Fruit fly (Drosophila melanogaster) whole organism, embryonic: ENCODE results near the gene CG7079.
A peak's percentile ranks its signal among the peaks of the same experiment; 100 is the strongest.

ENCODE experiments used
- Ada2b ChIP-seq: fragments of 200-800 bp; sonication (Bioruptor generic); IDR thresholded peaks from 2 replicates; pipeline ENCODE4 v1.3.6; 2022; ENCODE audit warnings: missing biosample characterization, missing genetic modification characterization
- CG10543 ChIP-seq: fragments of 200-800 bp; sonication (Bioruptor generic); optimal IDR thresholded peaks from 3 replicates; lab custom pipeline; 2017; ENCODE audit warnings: missing biosample characterization, mild to moderate bottlenecking, missing genetic modification characterization, moderate library complexity
- CG10959 ChIP-seq: fragments of 200-800 bp; sonication (Bioruptor generic); IDR thresholded peaks from 2 replicates; pipeline ENCODE4 v1.3.6; 2022; ENCODE audit warnings: missing biosample characterization, missing genetic modification characterization
- CG14860 ChIP-seq: fragments of 200-800 bp; sonication (Bioruptor generic); IDR thresholded peaks from 3 replicates; pipeline ENCODE4 v1.3.6; 2022; ENCODE audit warnings: missing biosample characterization, missing genetic modification characterization; ENCODE audit not compliant: partially characterized antibody
- CG15479 ChIP-seq: fragments of 200-800 bp; sonication (Bioruptor generic); optimal IDR thresholded peaks from 3 replicates; lab custom pipeline; 2019; ENCODE audit warnings: missing biosample characterization, mild to moderate bottlenecking, missing genetic modification characterization, moderate library complexity
- CG15514 ChIP-seq: fragments of 200-800 bp; sonication (Bioruptor generic); optimal IDR thresholded peaks from 3 replicates; lab custom pipeline; 2017; ENCODE audit warnings: missing biosample characterization, missing genetic modification characterization, mild to moderate bottlenecking, moderate library complexity, missing genetic modification reagents
- CG15696 ChIP-seq: fragments of 200-800 bp; sonication (Bioruptor generic); optimal IDR thresholded peaks from 2 replicates; lab custom pipeline; 2019; ENCODE audit warnings: missing biosample characterization, mild to moderate bottlenecking, missing genetic modification characterization, moderate library complexity
- CG1832 ChIP-seq: fragments of 200-800 bp; sonication (Bioruptor generic); optimal IDR thresholded peaks from 2 replicates; lab custom pipeline; 2017; ENCODE audit warnings: missing biosample characterization, mild to moderate bottlenecking, missing genetic modification characterization, inconsistent platforms
- CG18619 ChIP-seq: fragments of 200-800 bp; sonication (Bioruptor generic); optimal IDR thresholded peaks from 3 replicates; lab custom pipeline; 2017; ENCODE audit warnings: missing biosample characterization, mild to moderate bottlenecking, missing genetic modification characterization
- CG2116 ChIP-seq: fragments of 200-800 bp; sonication (Bioruptor generic); optimal IDR thresholded peaks from 3 replicates; lab custom pipeline; 2018; ENCODE audit warnings: missing biosample characterization, mild to moderate bottlenecking, missing genetic modification characterization
- CG2202 ChIP-seq: fragments of 200-800 bp; sonication (Bioruptor generic); optimal IDR thresholded peaks from 2 replicates; lab custom pipeline; 2018; ENCODE audit warnings: missing biosample characterization, mild to moderate bottlenecking, missing genetic modification characterization
- CG31224 ChIP-seq: fragments of 200-800 bp; sonication (Bioruptor generic); IDR thresholded peaks from 2 replicates; pipeline ENCODE4 v1.3.6; 2022; ENCODE audit warnings: missing biosample characterization, missing genetic modification characterization
- CG32772 ChIP-seq: fragments of 200-800 bp; sonication (Bioruptor generic); IDR thresholded peaks from 2 replicates; pipeline ENCODE4 v1.3.6; 2022; ENCODE audit warnings: missing biosample characterization, missing genetic modification characterization
- CG33557 ChIP-seq: fragments of 200-800 bp; sonication (Bioruptor generic); optimal IDR thresholded peaks from 2 replicates; lab custom pipeline; 2019; ENCODE audit warnings: missing biosample characterization, mild to moderate bottlenecking, missing genetic modification characterization, moderate library complexity
- CG34376 ChIP-seq: fragments of 200-800 bp; sonication (Bioruptor generic); optimal IDR thresholded peaks from 2 replicates; lab custom pipeline; 2018; ENCODE audit warnings: missing biosample characterization, mild to moderate bottlenecking, missing genetic modification characterization
- CG3995 ChIP-seq: fragments of 200-800 bp; sonication (Bioruptor generic); optimal IDR thresholded peaks from 3 replicates; lab custom pipeline; 2016; ENCODE audit warnings: missing biosample characterization, missing genetic modification characterization
- CG4282 ChIP-seq: fragments of 200-800 bp; sonication (Bioruptor generic); optimal IDR thresholded peaks from 2 replicates; lab custom pipeline; 2016; ENCODE audit warnings: missing biosample characterization, missing genetic modification characterization
- CG4424 ChIP-seq: fragments of 200-800 bp; sonication (Bioruptor generic); optimal IDR thresholded peaks from 3 replicates; lab custom pipeline; 2016; ENCODE audit warnings: missing biosample characterization, missing genetic modification characterization
- CG4707 ChIP-seq: fragments of 200-800 bp; sonication (Bioruptor generic); optimal IDR thresholded peaks from 2 replicates; lab custom pipeline; 2018; ENCODE audit warnings: missing biosample characterization, mild to moderate bottlenecking, missing genetic modification characterization, moderate library complexity
- CG8089 ChIP-seq: fragments of 200-800 bp; sonication (Bioruptor generic); optimal IDR thresholded peaks from 3 replicates; lab custom pipeline; 2016; ENCODE audit warnings: missing biosample characterization, missing genetic modification characterization
- D ChIP-seq, 2 experiments: fragments of 200-800 bp in 1 of 2; fragments of >200 bp in 1 of 2; sonication (Bioruptor generic) in 1 of 2; optimal IDR thresholded peaks; 2 replicates in 1 of 2; 3 replicates in 1 of 2; lab custom pipeline; 2017; ENCODE audit warnings: mild to moderate bottlenecking in 1 of 2, missing biosample characterization in 1 of 2, missing genetic modification characterization in 1 of 2, missing genetic modification reagents in 1 of 2
- Dbx ChIP-seq: fragments of 200-800 bp; sonication (Bioruptor generic); IDR thresholded peaks from 3 replicates; pipeline ENCODE4 v1.3.6; 2022; ENCODE audit warnings: missing biosample characterization, missing genetic modification characterization
- Eip74EF ChIP-seq, 2 experiments: fragments of 200-800 bp in 1 of 2; fragments of >200 bp in 1 of 2; sonication (Bioruptor generic) in 1 of 2; optimal IDR thresholded peaks; 2 replicates each; lab custom pipeline; 2017 to 2019; ENCODE audit warnings: missing biosample characterization in 2 of 2, missing genetic modification characterization in 2 of 2, mild to moderate bottlenecking in 1 of 2, moderate library complexity in 1 of 2
- Ets97D ChIP-seq: fragments of 200-800 bp; sonication (Bioruptor generic); optimal IDR thresholded peaks from 3 replicates; lab custom pipeline; 2016; ENCODE audit warnings: missing biosample characterization, missing genetic modification characterization
- Fer1 ChIP-seq: fragments of 200-800 bp; sonication (Bioruptor generic); optimal IDR thresholded peaks from 2 replicates; lab custom pipeline; 2017; ENCODE audit warnings: missing biosample characterization, mild to moderate bottlenecking, missing genetic modification characterization
- H2.0 ChIP-seq: fragments of 200-800 bp; sonication (Bioruptor generic); IDR thresholded peaks from 2 replicates; pipeline ENCODE4 v1.3.6; 2022; ENCODE audit warnings: missing biosample characterization, missing genetic modification characterization
- Hr3 ChIP-seq: fragments of 200-800 bp; sonication (Bioruptor generic); optimal IDR thresholded peaks from 3 replicates; lab custom pipeline; 2016; ENCODE audit warnings: missing biosample characterization, missing genetic modification characterization
- Hr78 ChIP-seq, 2 experiments: fragments of 200-800 bp in 1 of 2; fragments of >200 bp in 1 of 2; sonication (Bioruptor generic) in 1 of 2; optimal IDR thresholded peaks; 2 replicates each; lab custom pipeline; 2017 to 2019; ENCODE audit warnings: missing biosample characterization in 2 of 2, missing genetic modification characterization in 2 of 2, mild to moderate bottlenecking in 1 of 2, moderate library complexity in 1 of 2
- Lhr ChIP-seq: fragments of 200-800 bp; sonication (Bioruptor generic); optimal IDR thresholded peaks from 3 replicates; lab custom pipeline; 2017; ENCODE audit warnings: mild to moderate bottlenecking, missing biosample characterization, missing genetic modification reagents, missing genetic modification characterization
- Mad ChIP-seq: fragments of 200-800 bp; sonication (Bioruptor generic); optimal IDR thresholded peaks from 2 replicates; lab custom pipeline; 2016; ENCODE audit warnings: missing biosample characterization, missing genetic modification characterization
- Oaz ChIP-seq: fragments of 200-800 bp; sonication (Bioruptor generic); IDR thresholded peaks from 2 replicates; pipeline ENCODE4 v1.3.6; 2022; ENCODE audit warnings: missing biosample characterization, missing genetic modification characterization
- Poxn ChIP-seq: fragments of 200-800 bp; sonication (Bioruptor generic); IDR thresholded peaks from 2 replicates; pipeline ENCODE4 v1.3.6; 2022; ENCODE audit warnings: missing biosample characterization, missing genetic modification characterization
- Side ChIP-seq: fragments of 200-800 bp; sonication (Bioruptor generic); optimal IDR thresholded peaks from 2 replicates; lab custom pipeline; 2016; ENCODE audit warnings: missing biosample characterization, missing genetic modification characterization
- bigmax ChIP-seq: fragments of 200-800 bp; sonication (Bioruptor generic); optimal IDR thresholded peaks from 2 replicates; lab custom pipeline; 2018; ENCODE audit warnings: missing biosample characterization, mild to moderate bottlenecking, missing genetic modification characterization
- dmrt11E ChIP-seq: fragments of 200-800 bp; sonication (Bioruptor generic); optimal IDR thresholded peaks from 3 replicates; lab custom pipeline; 2018; ENCODE audit warnings: missing biosample characterization, mild to moderate bottlenecking, missing genetic modification characterization, moderate library complexity
- ems ChIP-seq: fragments of 200-800 bp; sonication (Bioruptor generic); optimal IDR thresholded peaks from 3 replicates; lab custom pipeline; 2016; ENCODE audit warnings: missing biosample characterization, missing genetic modification characterization
- gce ChIP-seq: fragments of 200-800 bp; sonication (Bioruptor generic); IDR thresholded peaks from 3 replicates; pipeline ENCODE4 v1.3.6; 2022; ENCODE audit warnings: missing biosample characterization, missing genetic modification characterization
- gcm ChIP-seq: fragments of 200-800 bp; sonication (Bioruptor generic); optimal IDR thresholded peaks from 2 replicates; lab custom pipeline; 2019; ENCODE audit warnings: missing biosample characterization, mild to moderate bottlenecking, missing genetic modification characterization, moderate library complexity
- lab ChIP-seq: fragments of 200-800 bp; sonication (Bioruptor generic); optimal IDR thresholded peaks from 3 replicates; lab custom pipeline; 2017; ENCODE audit warnings: missing biosample characterization, missing genetic modification characterization, mild to moderate bottlenecking, moderate library complexity, missing genetic modification reagents
- luna ChIP-seq: fragments of 200-800 bp; sonication (Bioruptor generic); optimal IDR thresholded peaks from 2 replicates; lab custom pipeline; 2016; ENCODE audit warnings: missing biosample characterization, missing genetic modification characterization
- mld ChIP-seq: fragments of 200-800 bp; sonication (Bioruptor generic); IDR thresholded peaks from 3 replicates; pipeline ENCODE4 v1.3.6; 2022; ENCODE audit warnings: missing biosample characterization, missing genetic modification characterization; ENCODE audit not compliant: partially characterized antibody
- onecut ChIP-seq: fragments of 200-800 bp; sonication (Bioruptor generic); IDR thresholded peaks from 2 replicates; pipeline ENCODE4 v1.3.6; 2022; ENCODE audit warnings: missing biosample characterization, missing genetic modification characterization
- pan ChIP-seq, 4 experiments: fragments of >200 bp in 3 of 4; fragments of 200-800 bp in 1 of 4; sonication (Bioruptor generic) in 1 of 4; optimal IDR thresholded peaks in 3 of 4; IDR thresholded peaks in 1 of 4; 2 replicates each; pipeline versions ENCODE4 v1.3.6 to Lab custom; 2017 to 2022; ENCODE audit warnings: missing biosample characterization in 2 of 4, missing genetic modification characterization in 2 of 4, mixed read lengths in 1 of 4
- pho ChIP-seq: fragments of 200-800 bp; sonication (Bioruptor generic); optimal IDR thresholded peaks from 2 replicates; lab custom pipeline; 2016; ENCODE audit warnings: missing biosample characterization, missing genetic modification characterization
- pum ChIP-seq: fragments of 200-800 bp; sonication (Bioruptor generic); optimal IDR thresholded peaks from 2 replicates; lab custom pipeline; 2016; ENCODE audit warnings: missing biosample characterization, missing genetic modification characterization
- sens ChIP-seq: fragments of 200-800 bp; sonication (Bioruptor generic); peaks from one replicate; lab custom pipeline; 2016; ENCODE audit warnings: missing biosample characterization, missing genetic modification characterization
- sna ChIP-seq: fragments of 200-800 bp; sonication (Bioruptor generic); IDR thresholded peaks from 2 replicates; pipeline ENCODE4 v1.3.6; 2022; ENCODE audit warnings: missing biosample characterization, missing genetic modification characterization; ENCODE audit not compliant: partially characterized antibody
- usp ChIP-seq: fragments of >200 bp; optimal IDR thresholded peaks from 2 replicates; lab custom pipeline; 2017; ENCODE audit warnings: missing biosample characterization, missing genetic modification characterization
- wek ChIP-seq: fragments of 200-800 bp; sonication (Bioruptor generic); optimal IDR thresholded peaks from 3 replicates; lab custom pipeline; 2018; ENCODE audit warnings: missing biosample characterization, mild to moderate bottlenecking, missing genetic modification characterization, moderate library complexity
- zen2 ChIP-seq: fragments of 200-800 bp; sonication (Bioruptor generic); IDR thresholded peaks from 3 replicates; pipeline ENCODE4 v1.3.6; 2022; ENCODE audit warnings: missing biosample characterization, missing genetic modification characterization; ENCODE audit not compliant: partially characterized antibody

CG7079 gene

DNA sequence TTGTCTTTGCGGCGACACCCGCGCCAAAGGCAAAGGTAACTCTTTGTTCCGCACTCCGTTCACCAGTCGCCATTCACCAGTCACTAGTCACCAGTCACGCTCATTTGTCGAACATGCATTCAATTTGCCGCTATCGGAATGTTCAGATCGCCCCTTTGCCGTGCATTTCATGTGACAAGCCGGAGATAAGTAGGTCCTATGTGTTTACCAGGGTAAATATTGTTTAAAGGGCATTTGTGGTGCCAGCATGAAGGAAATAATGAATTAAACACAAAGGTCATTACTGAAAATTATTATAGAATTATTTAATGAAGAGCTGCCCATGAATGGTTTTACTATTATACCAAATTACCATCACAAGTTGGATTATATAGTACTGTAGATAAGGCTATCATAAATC lies 47.5 kb downstream of the CG7079 start (continued):
- TF ChIP-seq CG15696 (tag; lab: Kevin White, UChicago) (peak; percentile 55), CG15479 (GFP tag; lab: Kevin White, UChicago) (no peak), pan (optimal IDR thresholded peaks at IDR 0.05; lab: Kevin White, UChicago) (no peak), pan (GFP tag; optimal IDR thresholded peaks at IDR 0.05 in 1 of 2, IDR thresholded peaks at IDR 0.05 in 1 of 2) (peak in 1 of 2 experiments; percentile 25), CG31224 (GFP tag; lab: Robert Waterston, UW) (no peak), Eip74EF (GFP tag; optimal IDR thresholded peaks at IDR 0.05; lab: Kevin White, UChicago) (no peak), CG10959 (GFP tag; lab: Robert Waterston, UW) (no peak), Lhr (GFP tag; lab: Kevin White, UChicago) (no peak), pum (GFP tag; lab: Kevin White, UChicago) (no peak), pho (GFP tag; lab: Kevin White, UChicago) (no peak), CG8089 (GFP tag; lab: Kevin White, UChicago) (no peak), CG4282 (GFP tag; lab: Kevin White, UChicago) (no peak), usp (GFP tag; lab: Kevin White, UChicago) (no peak), gcm (GFP tag; lab: Kevin White, UChicago) (peak; percentile 3), Hr3 (GFP tag; lab: Kevin White, UChicago) (no peak), Hr78 (GFP tag; optimal IDR thresholded peaks at IDR 0.05; lab: Kevin White, UChicago) (peak in 1 of 2 experiments; percentile 78), CG3995 (GFP tag; lab: Kevin White, UChicago) (peak; percentile 48), gce (no peak), Poxn (GFP tag; lab: Robert Waterston, UW) (no peak), lab (GFP tag; lab: Kevin White, UChicago) (peak; percentile 15), Side (GFP tag; lab: Kevin White, UChicago) (no peak), wek (GFP tag; lab: Kevin White, UChicago) (no peak), Ada2b (GFP tag; lab: Robert Waterston, UW) (no peak), ems (GFP tag; lab: Kevin White, UChicago) (no peak), Dbx (GFP tag; lab: Robert Waterston, UW) (no peak), zen2 (GFP tag; lab: Robert Waterston, UW) (no peak), H2.0 (no peak), CG1832 (GFP tag; lab: Kevin White, UChicago) (no peak), Fer1 (GFP tag; lab: Kevin White, UChicago) (no peak), CG15514 (no peak), CG14860 (GFP tag; lab: Robert Waterston, UW) (no peak), CG4424 (no peak), Ets97D (GFP tag; lab: Kevin White, UChicago) (no peak), CG10543 (GFP tag; lab: Kevin White, UChicago) (peak; percentile 3), sna (GFP tag; lab: Robert Waterston, UW) (no peak), bigmax (no peak), CG32772 (GFP tag; lab: Robert Waterston, UW) (no peak), CG18619 (GFP tag; lab: Kevin White, UChicago) (no peak), sens (peak; percentile 83), dmrt11E (tag; lab: Kevin White, UChicago) (peak; percentile 10), CG4707 (GFP tag; lab: Kevin White, UChicago) (peak; percentile 23), CG2116 (GFP tag; lab: Kevin White, UChicago) (no peak), CG2202 (tag; lab: Kevin White, UChicago) (peak; percentile 27), mld (no peak), D (optimal IDR thresholded peaks at IDR 0.05; lab: Kevin White, UChicago) (no peak), D (GFP tag; optimal IDR thresholded peaks at IDR 0.05; lab: Kevin White, UChicago) (no peak), CG33557 (GFP tag; lab: Kevin White, UChicago) (peak; percentile 74), Mad (GFP tag; lab: Kevin White, UChicago) (no peak), Oaz (GFP tag; lab: Robert Waterston, UW) (no peak), onecut (GFP tag; lab: Robert Waterston, UW) (no peak), luna (GFP tag; lab: Kevin White, UChicago) (no peak), CG34376 (GFP tag; lab: Kevin White, UChicago) (no peak)
